Fruit fly (Drosophila melanogaster) whole organism, pupa: Measurements from ENCODE around the gene Dif.

Source experiments
- CG12605 ChIP-seq: fragments of 200-800 bp; sonication (Bioruptor generic); IDR thresholded peaks from 2 replicates; pipeline ENCODE4 v1.3.6; 2022; ENCODE audit warnings: missing biosample characterization, missing genetic modification characterization
- CG14655 ChIP-seq: fragments of 200-800 bp; sonication (Bioruptor generic); optimal IDR thresholded peaks from 3 replicates; lab custom pipeline; 2017; ENCODE audit warnings: mild to moderate bottlenecking, missing biosample characterization, missing genetic modification reagents, missing genetic modification characterization
- CG15710 ChIP-seq: fragments of 200-800 bp; sonication (Bioruptor generic); optimal IDR thresholded peaks from 2 replicates; lab custom pipeline; 2018; ENCODE audit warnings: missing biosample characterization, mild to moderate bottlenecking, missing genetic modification characterization, moderate library complexity
- CG17806 ChIP-seq: fragments of 200-800 bp; sonication (Bioruptor generic); optimal IDR thresholded peaks from 2 replicates; lab custom pipeline; 2018; ENCODE audit warnings: missing biosample characterization, mild to moderate bottlenecking, missing genetic modification characterization, moderate library complexity
- CG34367 ChIP-seq: fragments of 200-800 bp; sonication (Bioruptor generic); optimal IDR thresholded peaks from 2 replicates; lab custom pipeline; 2018; ENCODE audit warnings: missing biosample characterization, mild to moderate bottlenecking, missing genetic modification characterization
- CG4496 ChIP-seq: fragments of 200-800 bp; sonication (Bioruptor generic); IDR thresholded peaks from 3 replicates; pipeline ENCODE4 v1.3.6; 2022; ENCODE audit warnings: missing biosample characterization, missing genetic modification characterization
- CG8159 ChIP-seq: fragments of 200-800 bp; sonication (Bioruptor generic); optimal IDR thresholded peaks from 3 replicates; lab custom pipeline; 2018; ENCODE audit warnings: missing biosample characterization, mild to moderate bottlenecking, missing genetic modification characterization, moderate library complexity
- EcR ChIP-seq: fragments of 200-800 bp; sonication (Bioruptor generic); optimal IDR thresholded peaks from 3 replicates; lab custom pipeline; 2019; ENCODE audit warnings: missing biosample characterization, missing genetic modification characterization, mild to moderate bottlenecking, moderate library complexity, missing genetic modification reagents
- Ets98B ChIP-seq: fragments of 200-800 bp; sonication (Bioruptor generic); IDR thresholded peaks from 2 replicates; pipeline ENCODE4 v1.3.6; 2022; ENCODE audit warnings: missing biosample characterization, missing genetic modification characterization
- Pif1B ChIP-seq: fragments of 200-800 bp; sonication (Bioruptor generic); optimal IDR thresholded peaks from 3 replicates; lab custom pipeline; 2016; ENCODE audit warnings: missing biosample characterization, missing genetic modification characterization
- fd96Ca ChIP-seq: fragments of 200-800 bp; sonication (Bioruptor generic); IDR thresholded peaks from 3 replicates; pipeline ENCODE4 v1.3.6; 2022; ENCODE audit warnings: missing biosample characterization, missing genetic modification characterization
- gl ChIP-seq: fragments of 200-800 bp; sonication (Bioruptor generic); optimal IDR thresholded peaks from 2 replicates; lab custom pipeline; 2018; ENCODE audit warnings: missing biosample characterization, mild to moderate bottlenecking, missing genetic modification characterization
- rn ChIP-seq: fragments of 200-800 bp; sonication (Bioruptor generic); IDR thresholded peaks from 2 replicates; pipeline ENCODE4 v1.3.6; 2022; ENCODE audit warnings: missing biosample characterization, missing genetic modification characterization

DNA sequence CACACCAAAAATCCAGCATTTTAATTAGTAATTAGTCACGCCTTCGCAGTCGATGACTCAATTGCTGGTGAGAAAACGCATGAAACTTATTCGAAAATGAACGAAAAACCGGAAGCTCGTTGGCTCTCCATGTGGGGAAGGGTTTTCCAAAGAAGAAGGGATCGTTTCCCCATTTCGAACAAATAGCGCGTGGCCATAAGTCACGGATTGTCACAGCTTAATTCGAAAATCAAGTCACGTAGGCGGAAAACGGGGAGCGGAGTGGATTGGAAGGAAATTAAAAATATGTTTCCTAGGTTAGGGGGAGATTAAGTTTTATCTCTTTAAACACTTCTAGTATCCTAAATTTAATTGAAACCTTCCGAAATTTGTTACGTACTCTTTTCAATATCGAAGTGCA is 51.3 kb downstream of the Dif start:
- no peak for TF ChIP-seq CG12605
- no peak for TF ChIP-seq rn (GFP tag; lab: Robert Waterston, UW)
- TF ChIP-seq gl (tag; lab: Kevin White, UChicago), result no peak
- no peak for TF ChIP-seq Ets98B (GFP tag; lab: Robert Waterston, UW)
- TF ChIP-seq fd96Ca, result no peak
- TF ChIP-seq CG14655, result no peak
- TF ChIP-seq EcR (GFP tag; lab: Kevin White, UChicago), result no peak
- TF ChIP-seq CG17806 (tag; lab: Kevin White, UChicago), result no peak
- TF ChIP-seq Pif1B, result no peak
- TF ChIP-seq CG34367 (tag; lab: Kevin White, UChicago), result no peak
- no peak for TF ChIP-seq CG4496
- TF ChIP-seq CG8159 (tag; lab: Kevin White, UChicago), result no peak
- no peak for TF ChIP-seq CG15710 (tag; lab: Kevin White, UChicago)
